Fruit fly (Drosophila melanogaster) whole organism, prepupa: Measurements from ENCODE around the gene CG14963.
A peak's percentile ranks its signal among the peaks of the same experiment; 100 is the strongest.

ENCODE experiments used
- Blimp-1 ChIP-seq: fragments of 200-800 bp; sonication (Bioruptor generic); optimal IDR thresholded peaks from 3 replicates; lab custom pipeline; 2017; ENCODE audit warnings: missing biosample characterization, missing genetic modification characterization, mild to moderate bottlenecking, moderate library complexity, missing genetic modification reagents
- CG10631 ChIP-seq: fragments of 200-800 bp; sonication (Bioruptor generic); optimal IDR thresholded peaks from 2 replicates; lab custom pipeline; 2016; ENCODE audit warnings: missing biosample characterization, missing genetic modification characterization
- CG10669 ChIP-seq: fragments of 200-800 bp; sonication (Bioruptor generic); optimal IDR thresholded peaks from 3 replicates; lab custom pipeline; 2018; ENCODE audit warnings: missing biosample characterization, mild to moderate bottlenecking, missing genetic modification characterization, moderate library complexity
- CG11294 ChIP-seq: fragments of 200-800 bp; sonication (Bioruptor generic); IDR thresholded peaks from 2 replicates; pipeline ENCODE4 v1.3.6; 2022; ENCODE audit warnings: missing biosample characterization, missing genetic modification characterization
- CG11902 ChIP-seq: fragments of 200-800 bp; sonication (Bioruptor generic); optimal IDR thresholded peaks from 3 replicates; lab custom pipeline; 2016; ENCODE audit warnings: missing biosample characterization, missing genetic modification characterization
- CG15336 ChIP-seq: fragments of 200-800 bp; sonication (Bioruptor generic); IDR thresholded peaks from 2 replicates; pipeline ENCODE4 v1.3.6; 2022; ENCODE audit warnings: missing biosample characterization, missing genetic modification characterization
- CG1621 ChIP-seq: fragments of 200-800 bp; sonication (Bioruptor generic); optimal IDR thresholded peaks from 3 replicates; lab custom pipeline; 2018; ENCODE audit warnings: missing biosample characterization, mild to moderate bottlenecking, missing genetic modification characterization
- CG16779 ChIP-seq: fragments of 200-800 bp; sonication (Bioruptor generic); optimal IDR thresholded peaks from 3 replicates; lab custom pipeline; 2017; ENCODE audit warnings: missing biosample characterization, mild to moderate bottlenecking, missing genetic modification characterization
- CG3032 ChIP-seq: fragments of 200-800 bp; optimal IDR thresholded peaks from 2 replicates; lab custom pipeline; 2019; ENCODE audit warnings: missing biosample characterization, mild to moderate bottlenecking, missing genetic modification characterization, moderate library complexity
- CG31627 ChIP-seq: fragments of 200-800 bp; sonication (Bioruptor generic); optimal IDR thresholded peaks from 3 replicates; lab custom pipeline; 2016; ENCODE audit warnings: missing biosample characterization, missing genetic modification characterization
- CG34406 ChIP-seq: fragments of 200-800 bp; sonication (Bioruptor generic); optimal IDR thresholded peaks from 3 replicates; lab custom pipeline; 2016; ENCODE audit warnings: missing biosample characterization, missing genetic modification characterization
- CG3919 ChIP-seq: fragments of 200-800 bp; sonication (Bioruptor generic); optimal IDR thresholded peaks from 3 replicates; lab custom pipeline; 2016; ENCODE audit warnings: missing biosample characterization, missing genetic modification characterization
- CG4318 ChIP-seq: fragments of 200-800 bp; sonication (Bioruptor generic); optimal IDR thresholded peaks from 3 replicates; lab custom pipeline; 2017; ENCODE audit warnings: missing biosample characterization, mild to moderate bottlenecking, missing genetic modification characterization
- CG6163 ChIP-seq: fragments of 200-800 bp; sonication (Bioruptor generic); IDR thresholded peaks from 3 replicates; pipeline ENCODE4 v1.3.6; 2022; ENCODE audit warnings: missing biosample characterization, missing genetic modification characterization
- CG6792 ChIP-seq: fragments of 200-800 bp; sonication (Bioruptor generic); optimal IDR thresholded peaks from 3 replicates; lab custom pipeline; 2016; ENCODE audit warnings: missing biosample characterization, missing genetic modification characterization
- CG6808 ChIP-seq: fragments of 200-800 bp; sonication (Bioruptor generic); optimal IDR thresholded peaks from 3 replicates; lab custom pipeline; 2017; ENCODE audit warnings: missing biosample characterization, missing genetic modification characterization, mild to moderate bottlenecking, moderate library complexity, missing genetic modification reagents
- CG6854 ChIP-seq: fragments of 200-800 bp; sonication (Bioruptor generic); optimal IDR thresholded peaks from 2 replicates; lab custom pipeline; 2017; ENCODE audit warnings: missing biosample characterization, mild to moderate bottlenecking, missing genetic modification characterization
- CG8119 ChIP-seq: fragments of 200-800 bp; sonication (Bioruptor generic); IDR thresholded peaks from 3 replicates; pipeline ENCODE4 v1.3.6; 2022; ENCODE audit warnings: missing biosample characterization, missing genetic modification characterization
- CG8319 ChIP-seq: fragments of 200-800 bp; sonication (Bioruptor generic); optimal IDR thresholded peaks from 3 replicates; lab custom pipeline; 2016; ENCODE audit warnings: missing biosample characterization, missing genetic modification characterization
- CG8632 ChIP-seq: fragments of 200-800 bp; sonication (Bioruptor generic); optimal IDR thresholded peaks from 3 replicates; lab custom pipeline; 2016; ENCODE audit warnings: missing biosample characterization, missing genetic modification characterization
- CG9139 ChIP-seq: fragments of 200-800 bp; sonication (Bioruptor generic); optimal IDR thresholded peaks from 3 replicates; lab custom pipeline; 2017; ENCODE audit warnings: missing biosample characterization, mild to moderate bottlenecking, missing genetic modification characterization
- Eip75B ChIP-seq: fragments of 200-800 bp; sonication (Bioruptor generic); optimal IDR thresholded peaks from 3 replicates; lab custom pipeline; 2016; ENCODE audit warnings: missing biosample characterization, missing genetic modification characterization
- Eip78C ChIP-seq: fragments of 200-800 bp; sonication (Bioruptor generic); peaks from one replicate; lab custom pipeline; 2016; ENCODE audit warnings: missing biosample characterization, missing genetic modification characterization
- Eip93F ChIP-seq: fragments of 200-800 bp; sonication (Bioruptor generic); optimal IDR thresholded peaks from 2 replicates; lab custom pipeline; 2016; ENCODE audit warnings: missing biosample characterization, mild to moderate bottlenecking, missing genetic modification characterization
- Ets21C ChIP-seq: fragments of 200-800 bp; sonication (Bioruptor generic); optimal IDR thresholded peaks from 3 replicates; lab custom pipeline; 2016; ENCODE audit warnings: missing biosample characterization, missing genetic modification characterization
- Hr38 ChIP-seq: sonication (Bioruptor generic); optimal IDR thresholded peaks from 2 replicates; lab custom pipeline; 2016; ENCODE audit warnings: missing biosample characterization, missing genetic modification characterization
- Hr39 ChIP-seq: fragments of 200-800 bp; sonication (Bioruptor generic); optimal IDR thresholded peaks from 2 replicates; lab custom pipeline; 2016; ENCODE audit warnings: missing biosample characterization, missing genetic modification characterization
- Lpt ChIP-seq: fragments of 200-800 bp; sonication (Bioruptor generic); optimal IDR thresholded peaks from 3 replicates; lab custom pipeline; 2016; ENCODE audit warnings: missing biosample characterization, missing genetic modification characterization
- Met ChIP-seq: fragments of 200-800 bp; sonication (Bioruptor generic); optimal IDR thresholded peaks from 3 replicates; lab custom pipeline; 2016; ENCODE audit warnings: missing biosample characterization, missing genetic modification characterization
- Smox ChIP-seq: fragments of 200-800 bp; sonication (Bioruptor generic); optimal IDR thresholded peaks from 3 replicates; lab custom pipeline; 2016; ENCODE audit warnings: missing biosample characterization, missing genetic modification characterization
- Sox102F ChIP-seq: fragments of 200-800 bp; sonication (Bioruptor generic); optimal IDR thresholded peaks from 2 replicates; lab custom pipeline; 2016; ENCODE audit warnings: missing biosample characterization, mild to moderate bottlenecking, missing genetic modification characterization
- Sox14 ChIP-seq: fragments of 200-800 bp; sonication (Bioruptor generic); optimal IDR thresholded peaks from 3 replicates; lab custom pipeline; 2016; ENCODE audit warnings: missing biosample characterization, missing genetic modification characterization
- Sox15 ChIP-seq: fragments of 200-800 bp; sonication (Bioruptor generic); optimal IDR thresholded peaks from 3 replicates; lab custom pipeline; 2016; ENCODE audit warnings: missing biosample characterization, missing genetic modification characterization
- achi ChIP-seq: fragments of 200-800 bp; sonication (Bioruptor generic); optimal IDR thresholded peaks from 3 replicates; lab custom pipeline; 2016; ENCODE audit warnings: missing biosample characterization, missing genetic modification characterization
- acj6 ChIP-seq: fragments of 200-800 bp; sonication (Bioruptor generic); optimal IDR thresholded peaks from 3 replicates; lab custom pipeline; 2016; ENCODE audit warnings: missing biosample characterization, missing genetic modification characterization
- cyc ChIP-seq: fragments of 200-800 bp; sonication (Bioruptor generic); optimal IDR thresholded peaks from 3 replicates; lab custom pipeline; 2016; ENCODE audit warnings: missing biosample characterization, missing genetic modification characterization
- dac ChIP-seq: fragments of 200-800 bp; sonication (Bioruptor generic); optimal IDR thresholded peaks from 2 replicates; lab custom pipeline; 2017; ENCODE audit warnings: missing biosample characterization, mild to moderate bottlenecking, missing genetic modification characterization
- dsx ChIP-seq: fragments of 200-800 bp; optimal IDR thresholded peaks from 3 replicates; lab custom pipeline; 2019; ENCODE audit warnings: missing biosample characterization, mild to moderate bottlenecking, missing genetic modification characterization, moderate library complexity; ENCODE audit not compliant: poor library complexity, severe bottlenecking
- eg ChIP-seq: fragments of 200-800 bp; sonication (Bioruptor generic); IDR thresholded peaks from 3 replicates; pipeline ENCODE4 v1.3.6; 2022; ENCODE audit warnings: missing biosample characterization, missing genetic modification characterization
- esn ChIP-seq: fragments of 200-800 bp; sonication (Bioruptor generic); optimal IDR thresholded peaks from 2 replicates; lab custom pipeline; 2016; ENCODE audit warnings: missing biosample characterization, mild to moderate bottlenecking, missing genetic modification characterization, moderate library complexity
- fd59A ChIP-seq: fragments of 200-800 bp; sonication (Bioruptor generic); optimal IDR thresholded peaks from 2 replicates; lab custom pipeline; 2017; ENCODE audit warnings: missing biosample characterization, mild to moderate bottlenecking, missing genetic modification characterization, missing genetic modification reagents
- fd85E ChIP-seq: fragments of 200-800 bp; sonication (Bioruptor generic); optimal IDR thresholded peaks from 3 replicates; lab custom pipeline; 2016; ENCODE audit warnings: missing biosample characterization, missing genetic modification characterization
- fkh ChIP-seq: fragments of 200-800 bp; sonication (Bioruptor generic); optimal IDR thresholded peaks from 3 replicates; lab custom pipeline; 2017; ENCODE audit warnings: missing biosample characterization, mild to moderate bottlenecking, missing genetic modification characterization, moderate library complexity
- lz ChIP-seq: fragments of 200-800 bp; sonication (Bioruptor generic); optimal IDR thresholded peaks from 3 replicates; lab custom pipeline; 2016; ENCODE audit warnings: missing biosample characterization, missing genetic modification characterization
- net ChIP-seq: fragments of 200-800 bp; sonication (Bioruptor generic); optimal IDR thresholded peaks from 3 replicates; lab custom pipeline; 2016; ENCODE audit warnings: missing biosample characterization, missing genetic modification characterization
- salr ChIP-seq, 2 experiments: fragments of 200-800 bp; sonication (Bioruptor generic); optimal IDR thresholded peaks; 3 replicates each; lab custom pipeline; 2016 to 2018; ENCODE audit warnings: missing biosample characterization in 2 of 2, missing genetic modification characterization in 2 of 2, mild to moderate bottlenecking in 1 of 2
- spab ChIP-seq: fragments of 200-800 bp; sonication (Bioruptor generic); optimal IDR thresholded peaks from 2 replicates; lab custom pipeline; 2017; ENCODE audit warnings: missing biosample characterization, mild to moderate bottlenecking, missing genetic modification characterization, missing genetic modification reagents
- ss ChIP-seq, 2 experiments: fragments of 200-800 bp; sonication (Bioruptor generic); optimal IDR thresholded peaks; 2 replicates in 1 of 2; 3 replicates in 1 of 2; lab custom pipeline; 2017 to 2018; ENCODE audit warnings: mild to moderate bottlenecking in 2 of 2, missing biosample characterization in 2 of 2, missing genetic modification characterization in 2 of 2, moderate library complexity in 1 of 2
- svp ChIP-seq: fragments of 200-800 bp; sonication (Bioruptor generic); peaks from one replicate; lab custom pipeline; 2016; ENCODE audit warnings: missing biosample characterization, missing genetic modification characterization
- topi ChIP-seq: fragments of 200-800 bp; sonication (Bioruptor generic); optimal IDR thresholded peaks from 3 replicates; lab custom pipeline; 2016; ENCODE audit warnings: missing biosample characterization, missing genetic modification characterization
- vri ChIP-seq: fragments of 200-800 bp; sonication (Bioruptor generic); optimal IDR thresholded peaks from 3 replicates; lab custom pipeline; 2016; ENCODE audit warnings: missing biosample characterization, mild to moderate bottlenecking, missing genetic modification characterization

The CG14963 gene

dm6 chr3L:3127544-3127943 lies 44.8 kb downstream of the CG14963 start, which contains the start of gene promL:
promL (minus strand) TSS chr3L:3127724.
- TF ChIP-seq CG6808 (GFP tag; lab: Kevin White, UChicago): peak; percentile 6
- peak; percentile 20; the same call in 1 of the 2 replicates for TF ChIP-seq CG15336 (GFP tag; lab: Robert Waterston, UW)
- TF ChIP-seq CG1621 (tag; lab: Kevin White, UChicago): peak; percentile 88
- TF ChIP-seq Met (GFP tag; lab: Kevin White, UChicago): peak; percentile 54
- TF ChIP-seq CG31627: peak; percentile 27
- no peak for TF ChIP-seq Eip93F (GFP tag; lab: Kevin White, UChicago)
- TF ChIP-seq Eip78C: peak; percentile 87
- TF ChIP-seq Smox (GFP tag; lab: Kevin White, UChicago): no peak
- peak; percentile 6 for TF ChIP-seq CG10669 (GFP tag; lab: Kevin White, UChicago)
- no peak for TF ChIP-seq CG11294
- TF ChIP-seq achi (GFP tag; lab: Kevin White, UChicago): no peak
- TF ChIP-seq Blimp-1: no peak
- peak; percentile 55 for TF ChIP-seq topi (GFP tag; lab: Kevin White, UChicago)
- TF ChIP-seq CG3919 (GFP tag; lab: Kevin White, UChicago): peak; percentile 38
- TF ChIP-seq spab (GFP tag; lab: Kevin White, UChicago): no peak
- TF ChIP-seq net (GFP tag; lab: Kevin White, UChicago): peak; percentile 39
- TF ChIP-seq vri: peak; percentile 30
- no peak for TF ChIP-seq fd59A
- TF ChIP-seq eg (GFP tag; lab: Robert Waterston, UW): peak; percentile 62; the same call in 2 of the 3 replicates
- TF ChIP-seq Ets21C (GFP tag; lab: Kevin White, UChicago): peak; percentile 19
- TF ChIP-seq acj6 (GFP tag; lab: Kevin White, UChicago): no peak
- 0 out of 3 replicates have a peak, but pooled peaks have one; percentile 13 for TF ChIP-seq CG8119 (GFP tag; lab: Robert Waterston, UW)
- no peak for TF ChIP-seq CG9139
- TF ChIP-seq CG8319 (GFP tag; lab: Kevin White, UChicago): no peak
- TF ChIP-seq lz: peak; percentile 56
- TF ChIP-seq cyc (GFP tag; lab: Kevin White, UChicago): peak; percentile 32
- TF ChIP-seq CG34406 (GFP tag; lab: Kevin White, UChicago): no peak
- no peak for TF ChIP-seq Hr38 (GFP tag; lab: Kevin White, UChicago)
- TF ChIP-seq Sox102F (GFP tag; lab: Kevin White, UChicago): peak; percentile 53
- TF ChIP-seq CG6854 (GFP tag; lab: Kevin White, UChicago): peak; percentile 54
- no peak for TF ChIP-seq CG11902 (GFP tag; lab: Kevin White, UChicago)
- peak; percentile 65 for TF ChIP-seq esn (GFP tag; lab: Kevin White, UChicago)
- TF ChIP-seq salr (GFP tag; optimal IDR thresholded peaks at IDR 0.05; lab: Kevin White, UChicago): peak in 1 of 2 experiments; percentile 8
- TF ChIP-seq Sox14 (GFP tag; lab: Kevin White, UChicago): peak; percentile 78
- no peak for TF ChIP-seq CG4318 (GFP tag; lab: Kevin White, UChicago)
- TF ChIP-seq CG3032 (tag; lab: Kevin White, UChicago): peak; percentile 21
- no peak for TF ChIP-seq CG6792 (GFP tag; lab: Kevin White, UChicago)
- TF ChIP-seq Hr39: peak; percentile 16
- peak; percentile 74 for TF ChIP-seq CG6163 (GFP tag; lab: Robert Waterston, UW)
- no peak for TF ChIP-seq CG10631 (GFP tag; lab: Kevin White, UChicago)
- peak; percentile 72 for TF ChIP-seq dsx (GFP tag; lab: Kevin White, UChicago)
- TF ChIP-seq dac (GFP tag; lab: Kevin White, UChicago): peak; percentile 0
- no peak for TF ChIP-seq svp
- TF ChIP-seq Eip75B (GFP tag; lab: Kevin White, UChicago): peak; percentile 64
- TF ChIP-seq fkh: peak; percentile 38
- TF ChIP-seq CG8632 (GFP tag; lab: Kevin White, UChicago): peak; percentile 19
- TF ChIP-seq Sox15: no peak
- peak; percentile 44 to 49 for TF ChIP-seq ss (GFP tag; optimal IDR thresholded peaks at IDR 0.05; lab: Kevin White, UChicago)
- no peak for TF ChIP-seq fd85E (GFP tag; lab: Kevin White, UChicago)
- TF ChIP-seq Lpt: no peak
- TF ChIP-seq CG16779 (tag; lab: Kevin White, UChicago): peak; percentile 29
- TF ChIP-seq, all 60 proteins: peak for 31
